Fruit fly (Drosophila melanogaster): ENCODE data around the gene Miro.

DNA sequence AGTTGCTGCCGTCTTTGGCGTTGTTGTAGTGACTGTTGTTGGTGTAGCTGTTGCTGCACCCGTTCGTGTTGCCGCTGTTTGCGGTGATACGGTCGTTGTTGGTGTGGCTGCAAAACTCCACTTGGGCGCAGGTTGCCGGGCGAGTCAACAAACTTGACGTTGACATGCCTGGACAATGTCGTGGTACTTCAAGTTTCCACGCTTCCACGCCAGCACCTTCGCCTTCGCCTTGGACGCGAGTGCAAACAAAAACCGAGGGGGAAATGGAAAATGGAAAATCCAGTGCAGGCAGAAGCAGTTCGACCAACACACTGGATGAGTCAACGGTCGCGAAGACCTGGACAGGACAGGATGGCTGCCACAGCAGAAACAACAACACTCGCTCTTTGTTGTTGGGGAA, 14.0 kb downstream of the Miro start:
- TF ChIP-seq h (optimal IDR thresholded peaks at IDR 0.05) (no peak), Myc (optimal IDR thresholded peaks at IDR 0.05) (no peak), ttk (optimal IDR thresholded peaks at IDR 0.05) (peak; percentile 87), Sin3A (optimal IDR thresholded peaks at IDR 0.05) (no peak), psq (optimal IDR thresholded peaks at IDR 0.05) (no peak)

Measured in Kc167 (cell line).